Fruit fly (Drosophila melanogaster) whole organism, wandering third instar larva: Measurements from ENCODE around the gene UQCR-14.

Experiments used
- Mio ChIP-seq: sonication (Bioruptor generic); optimal IDR thresholded peaks from 2 replicates; lab custom pipeline; 2016; ENCODE audit warnings: missing biosample characterization, missing genetic modification characterization
- OdsH ChIP-seq: fragments of 200-800 bp; sonication (Bioruptor generic); optimal IDR thresholded peaks from 2 replicates; lab custom pipeline; 2016; ENCODE audit warnings: missing biosample characterization, mild to moderate bottlenecking, missing genetic modification characterization

- TF ChIP-seq Mio (GFP tag; lab: Kevin White, UChicago) (no peak), OdsH (no peak)
Measured at dm6 chrX:16303636-16304035, 17.5 kb downstream of the UQCR-14 start, which contains the start of gene CG3679.
